Fruit fly (Drosophila melanogaster) whole organism, pupa: Measurements from ENCODE around the gene emc.

Source experiments
- CG10348 ChIP-seq: fragments of 200-800 bp; sonication (Bioruptor generic); IDR thresholded peaks from 2 replicates; pipeline ENCODE4 v1.3.6; 2022; ENCODE audit warnings: missing biosample characterization, missing genetic modification characterization
- CG12605 ChIP-seq: fragments of 200-800 bp; sonication (Bioruptor generic); IDR thresholded peaks from 2 replicates; pipeline ENCODE4 v1.3.6; 2022; ENCODE audit warnings: missing biosample characterization, missing genetic modification characterization
- CG13204 ChIP-seq: fragments of 200-800 bp; sonication (Bioruptor generic); optimal IDR thresholded peaks from 2 replicates; lab custom pipeline; 2018; ENCODE audit warnings: missing biosample characterization, mild to moderate bottlenecking, missing genetic modification characterization, moderate library complexity
- CG14655 ChIP-seq: fragments of 200-800 bp; sonication (Bioruptor generic); optimal IDR thresholded peaks from 3 replicates; lab custom pipeline; 2017; ENCODE audit warnings: mild to moderate bottlenecking, missing biosample characterization, missing genetic modification reagents, missing genetic modification characterization
- CG15710 ChIP-seq: fragments of 200-800 bp; sonication (Bioruptor generic); optimal IDR thresholded peaks from 2 replicates; lab custom pipeline; 2018; ENCODE audit warnings: missing biosample characterization, mild to moderate bottlenecking, missing genetic modification characterization, moderate library complexity
- CG17806 ChIP-seq: fragments of 200-800 bp; sonication (Bioruptor generic); optimal IDR thresholded peaks from 2 replicates; lab custom pipeline; 2018; ENCODE audit warnings: missing biosample characterization, mild to moderate bottlenecking, missing genetic modification characterization, moderate library complexity
- CG32121 ChIP-seq: fragments of 200-800 bp; sonication (Bioruptor generic); IDR thresholded peaks from 2 replicates; pipeline ENCODE4 v1.3.6; 2022; ENCODE audit warnings: missing biosample characterization, missing genetic modification characterization
- CG34367 ChIP-seq: fragments of 200-800 bp; sonication (Bioruptor generic); optimal IDR thresholded peaks from 2 replicates; lab custom pipeline; 2018; ENCODE audit warnings: missing biosample characterization, mild to moderate bottlenecking, missing genetic modification characterization
- CG4496 ChIP-seq: fragments of 200-800 bp; sonication (Bioruptor generic); IDR thresholded peaks from 3 replicates; pipeline ENCODE4 v1.3.6; 2022; ENCODE audit warnings: missing biosample characterization, missing genetic modification characterization
- CG8159 ChIP-seq: fragments of 200-800 bp; sonication (Bioruptor generic); optimal IDR thresholded peaks from 3 replicates; lab custom pipeline; 2018; ENCODE audit warnings: missing biosample characterization, mild to moderate bottlenecking, missing genetic modification characterization, moderate library complexity
- CG8301 ChIP-seq: fragments of 200-800 bp; sonication (Bioruptor generic); optimal IDR thresholded peaks from 2 replicates; lab custom pipeline; 2018; ENCODE audit warnings: missing biosample characterization, mild to moderate bottlenecking, missing genetic modification characterization
- CG9948 ChIP-seq: fragments of 200-800 bp; sonication (Bioruptor generic); optimal IDR thresholded peaks from 2 replicates; lab custom pipeline; 2018; ENCODE audit warnings: missing biosample characterization, mild to moderate bottlenecking, missing genetic modification characterization, moderate library complexity
- D1 ChIP-seq: fragments of 200-800 bp; sonication (Bioruptor generic); optimal IDR thresholded peaks from 2 replicates; lab custom pipeline; 2018; ENCODE audit warnings: missing biosample characterization, mild to moderate bottlenecking, missing genetic modification characterization, moderate library complexity
- EcR ChIP-seq: fragments of 200-800 bp; sonication (Bioruptor generic); optimal IDR thresholded peaks from 3 replicates; lab custom pipeline; 2019; ENCODE audit warnings: missing biosample characterization, missing genetic modification characterization, mild to moderate bottlenecking, moderate library complexity, missing genetic modification reagents
- Ets98B ChIP-seq: fragments of 200-800 bp; sonication (Bioruptor generic); IDR thresholded peaks from 2 replicates; pipeline ENCODE4 v1.3.6; 2022; ENCODE audit warnings: missing biosample characterization, missing genetic modification characterization
- Pif1A ChIP-seq: fragments of 200-800 bp; sonication (Bioruptor generic); optimal IDR thresholded peaks from 3 replicates; lab custom pipeline; 2016; ENCODE audit warnings: missing biosample characterization, missing genetic modification characterization
- Pif1B ChIP-seq: fragments of 200-800 bp; sonication (Bioruptor generic); optimal IDR thresholded peaks from 3 replicates; lab custom pipeline; 2016; ENCODE audit warnings: missing biosample characterization, missing genetic modification characterization
- Snoo ChIP-seq: fragments of 200-800 bp; sonication (Bioruptor generic); optimal IDR thresholded peaks from 3 replicates; lab custom pipeline; 2017; ENCODE audit warnings: missing biosample characterization, mild to moderate bottlenecking, missing genetic modification characterization, inconsistent platforms
- fd96Ca ChIP-seq: fragments of 200-800 bp; sonication (Bioruptor generic); IDR thresholded peaks from 3 replicates; pipeline ENCODE4 v1.3.6; 2022; ENCODE audit warnings: missing biosample characterization, missing genetic modification characterization
- gl ChIP-seq: fragments of 200-800 bp; sonication (Bioruptor generic); optimal IDR thresholded peaks from 2 replicates; lab custom pipeline; 2018; ENCODE audit warnings: missing biosample characterization, mild to moderate bottlenecking, missing genetic modification characterization
- rn ChIP-seq: fragments of 200-800 bp; sonication (Bioruptor generic); IDR thresholded peaks from 2 replicates; pipeline ENCODE4 v1.3.6; 2022; ENCODE audit warnings: missing biosample characterization, missing genetic modification characterization

Gene emc

DNA sequence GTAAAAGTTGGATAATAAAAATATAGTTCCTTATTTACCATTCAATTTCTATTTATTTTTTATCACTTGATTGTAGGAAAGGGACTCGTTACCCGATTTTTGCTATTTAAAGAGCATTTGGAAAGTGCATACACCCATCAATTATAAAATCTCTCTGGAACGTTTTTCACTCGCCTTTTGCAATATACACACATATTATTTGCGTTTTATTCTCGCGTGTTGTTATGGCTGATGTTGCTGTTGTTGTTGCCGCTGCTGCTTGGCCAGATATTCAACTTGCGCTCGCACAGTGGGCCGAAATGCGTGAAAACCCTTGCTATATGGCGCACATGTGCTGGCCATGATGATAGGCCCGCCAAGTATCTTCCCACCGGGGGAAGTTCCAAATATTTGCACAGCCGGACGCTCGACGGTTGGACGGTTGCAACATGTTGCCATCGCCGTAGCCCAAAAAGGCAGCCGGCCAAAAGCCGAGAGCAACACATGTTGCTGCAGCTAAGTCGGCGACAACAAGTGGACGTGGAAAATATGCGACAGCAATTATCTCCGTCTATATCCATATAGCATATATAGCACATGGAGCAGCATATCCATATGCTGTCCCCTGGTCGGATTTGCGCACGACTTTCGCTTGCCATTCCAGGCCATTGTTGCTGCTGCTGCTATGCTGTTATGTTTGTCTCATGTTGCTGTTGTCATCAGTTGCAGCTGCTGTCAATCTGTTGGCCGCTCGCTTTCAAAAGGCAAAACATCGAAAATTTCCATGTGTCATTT lies 9.7 kb upstream of the emc start:
- TF ChIP-seq Pif1A (no peak), CG13204 (GFP tag; lab: Kevin White, UChicago) (peak; percentile 29), CG34367 (tag; lab: Kevin White, UChicago) (no peak), D1 (tag; lab: Kevin White, UChicago) (no peak), CG17806 (no peak), CG9948 (tag; lab: Kevin White, UChicago) (peak; percentile 9), CG8159 (tag; lab: Kevin White, UChicago) (peak; percentile 29), fd96Ca (GFP tag; lab: Robert Waterston, UW) (peak; percentile 50; the same call in 2 of the 3 replicates), CG15710 (tag; lab: Kevin White, UChicago) (no peak), CG4496 (GFP tag; lab: Robert Waterston, UW) (0 out of 3 replicates have a peak, but pooled peaks have one; percentile 5), CG32121 (peak; percentile 22; the same call in 1 of the 2 replicates), Pif1B (GFP tag; lab: Kevin White, UChicago) (no peak), Snoo (tag; lab: Kevin White, UChicago) (no peak), gl (tag; lab: Kevin White, UChicago) (no peak), EcR (GFP tag; lab: Kevin White, UChicago) (peak; percentile 61), Ets98B (GFP tag; lab: Robert Waterston, UW) (no peak), CG8301 (tag; lab: Kevin White, UChicago) (peak; percentile 1), CG10348 (no peak), CG14655 (GFP tag; lab: Kevin White, UChicago) (peak; percentile 46)

DNA sequence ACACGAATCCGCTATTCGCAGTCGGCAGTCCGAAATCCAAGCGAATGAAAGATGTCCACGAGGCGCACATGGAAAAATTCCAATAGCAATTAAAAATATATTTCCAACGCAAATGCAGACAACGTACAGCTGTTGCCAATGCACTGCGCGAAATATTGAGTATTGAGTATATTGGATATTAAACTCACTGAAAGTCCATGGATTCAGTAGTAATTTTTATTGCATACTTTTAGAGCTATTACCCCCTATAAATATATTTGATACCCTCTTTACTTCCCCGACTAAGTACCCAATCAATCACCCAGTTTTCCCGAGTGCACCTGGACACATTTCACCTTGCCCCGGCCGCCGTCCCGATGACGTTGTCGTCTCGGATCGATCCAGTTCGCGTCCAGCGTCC lies 7.5 kb upstream of the emc start:
- TF ChIP-seq fd96Ca (GFP tag; lab: Robert Waterston, UW) (peak; percentile 90), CG13204 (GFP tag; lab: Kevin White, UChicago) (no peak), CG8301 (tag; lab: Kevin White, UChicago) (peak; percentile 88), CG12605 (GFP tag; lab: Robert Waterston, UW) (peak; percentile 70), CG10348 (no peak), CG14655 (GFP tag; lab: Kevin White, UChicago) (peak; percentile 88), CG8159 (tag; lab: Kevin White, UChicago) (peak; percentile 38), D1 (tag; lab: Kevin White, UChicago) (no peak), Pif1B (GFP tag; lab: Kevin White, UChicago) (no peak), CG34367 (tag; lab: Kevin White, UChicago) (no peak), CG32121 (peak; percentile 84), CG9948 (tag; lab: Kevin White, UChicago) (peak; percentile 34), CG4496 (GFP tag; lab: Robert Waterston, UW) (peak; percentile 80), Ets98B (GFP tag; lab: Robert Waterston, UW) (peak; percentile 88), Pif1A (peak; percentile 61), rn (peak; percentile 53; the same call in 1 of the 2 replicates), Snoo (tag; lab: Kevin White, UChicago) (no peak), CG15710 (tag; lab: Kevin White, UChicago) (peak; percentile 9), EcR (GFP tag; lab: Kevin White, UChicago) (no peak), CG17806 (peak; percentile 41), gl (tag; lab: Kevin White, UChicago) (no peak)

DNA sequence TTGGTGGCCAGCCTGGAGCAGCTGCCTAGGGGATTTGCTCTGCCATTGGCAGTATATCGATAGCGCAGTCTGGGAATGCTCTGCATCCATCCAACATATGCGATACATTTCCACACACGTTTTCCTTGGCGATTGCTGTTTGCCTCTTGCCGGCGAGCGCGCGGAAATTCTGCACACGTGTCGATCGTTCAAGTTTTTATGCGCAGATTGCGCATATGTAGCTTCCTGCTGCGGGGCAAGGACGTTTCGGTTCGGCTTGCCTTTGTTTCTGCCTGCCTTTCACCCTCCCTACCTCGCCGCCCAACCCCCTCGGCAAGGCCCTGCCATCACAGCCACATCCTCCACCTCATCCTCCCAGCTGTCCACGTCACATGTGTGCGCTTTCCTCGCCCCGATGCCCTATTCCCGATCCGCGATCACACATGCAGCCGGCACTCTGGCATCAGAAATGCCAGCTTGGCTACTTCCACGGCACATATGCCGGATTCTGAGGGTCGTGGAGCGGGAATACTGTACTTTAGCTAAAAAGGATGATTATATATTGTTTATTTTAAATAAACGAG lies 6.7 kb upstream of the emc start:
- TF ChIP-seq CG4496 (GFP tag; lab: Robert Waterston, UW) (peak; percentile 32; the same call in 1 of the 3 replicates), gl (tag; lab: Kevin White, UChicago) (no peak), D1 (tag; lab: Kevin White, UChicago) (no peak), fd96Ca (GFP tag; lab: Robert Waterston, UW) (no peak), rn (no peak), CG12605 (GFP tag; lab: Robert Waterston, UW) (no peak), EcR (GFP tag; lab: Kevin White, UChicago) (peak; percentile 21), CG15710 (tag; lab: Kevin White, UChicago) (no peak), CG10348 (no peak), CG34367 (tag; lab: Kevin White, UChicago) (no peak), CG8159 (tag; lab: Kevin White, UChicago) (no peak), Snoo (tag; lab: Kevin White, UChicago) (no peak), CG13204 (GFP tag; lab: Kevin White, UChicago) (peak; percentile 70), Pif1B (GFP tag; lab: Kevin White, UChicago) (no peak), Pif1A (no peak), CG14655 (GFP tag; lab: Kevin White, UChicago) (no peak)

DNA sequence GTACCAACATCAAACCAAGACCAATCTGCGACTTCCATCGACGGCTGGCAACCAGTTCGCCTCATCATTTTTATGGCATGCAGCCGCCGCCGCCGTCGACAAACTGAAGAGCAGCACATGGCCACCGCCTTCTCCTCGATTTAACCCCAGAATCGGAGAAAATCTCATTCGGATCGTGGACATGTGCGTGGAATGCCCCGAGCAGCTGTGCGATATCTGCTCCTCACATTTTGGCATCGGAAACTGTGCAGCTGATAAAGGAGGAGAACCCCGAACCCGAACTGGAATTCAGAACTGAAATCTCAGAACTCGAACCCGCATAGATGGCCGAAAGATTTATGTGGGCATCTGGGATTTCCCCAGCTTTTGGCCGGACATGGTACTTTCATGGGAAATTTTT lies 6.0 kb upstream of the emc start:
- no peak for TF ChIP-seq CG32121
- no peak for TF ChIP-seq D1 (tag; lab: Kevin White, UChicago)
- TF ChIP-seq Snoo (tag; lab: Kevin White, UChicago) = no peak
- TF ChIP-seq CG8159 (tag; lab: Kevin White, UChicago) = no peak
- TF ChIP-seq Ets98B (GFP tag; lab: Robert Waterston, UW) = no peak
- no peak for TF ChIP-seq CG9948 (tag; lab: Kevin White, UChicago)
- TF ChIP-seq CG34367 (tag; lab: Kevin White, UChicago) = no peak
- no peak for TF ChIP-seq CG14655 (GFP tag; lab: Kevin White, UChicago)
- no peak for TF ChIP-seq CG10348
- TF ChIP-seq rn = no peak
- TF ChIP-seq Pif1B (GFP tag; lab: Kevin White, UChicago) = no peak
- no peak; the same call in 2 of the 3 replicates for TF ChIP-seq CG4496 (GFP tag; lab: Robert Waterston, UW)
- TF ChIP-seq fd96Ca (GFP tag; lab: Robert Waterston, UW) = no peak
- TF ChIP-seq CG13204 (GFP tag; lab: Kevin White, UChicago) = no peak
- TF ChIP-seq CG17806 = no peak
- TF ChIP-seq gl (tag; lab: Kevin White, UChicago) = no peak
- TF ChIP-seq Pif1A = no peak
- TF ChIP-seq, all 21 proteins: peak for 0
